Worm (Caenorhabditis elegans) whole organism, L4/young adult: ENCODE results near the gene lron-12.

Experiments
- W03F9.2 ChIP-seq: fragments of 150-350 bp; optimal IDR thresholded peaks from 2 replicates; lab custom pipeline; 2014; ENCODE audit warnings: missing biosample characterization, missing genetic modification characterization
- dao-5 ChIP-seq: sonication (generic microtip); optimal IDR thresholded peaks from 2 replicates; lab custom pipeline; 2016; ENCODE audit warnings: missing genotype, missing genetic modification characterization, moderate library complexity, missing compliant biosample characterization
- him-1 ChIP-seq: sonication (generic microtip); optimal IDR thresholded peaks from 2 replicates; lab custom pipeline; 2016; ENCODE audit warnings: missing genotype, missing genetic modification reagents, missing genetic modification characterization, missing compliant biosample characterization

The lron-12 gene

ce11 chrIII:12119625-12120024, 1.3 kb upstream of the lron-12 start:
- TF ChIP-seq dao-5 (tag; lab: Kevin White, UChicago) (no peak), W03F9.2 (tag; lab: Kevin White, UChicago) (no peak), him-1 (no peak)

- TF ChIP-seq him-1 (no peak), dao-5 (tag; lab: Kevin White, UChicago) (no peak), W03F9.2 (tag; lab: Kevin White, UChicago) (no peak)
Observed at ce11 chrIII:12107441-12107840, 10.8 kb downstream of the lron-12 start, which contains the start of the genes cest-12 and lonp-2. cest-12 (minus strand) TSS chrIII:12107541. lonp-2 (plus strand) TSS chrIII:12107774.

- TF ChIP-seq W03F9.2 (tag; lab: Kevin White, UChicago) (no peak), dao-5 (tag; lab: Kevin White, UChicago) (no peak), him-1 (no peak)
Observed at ce11 chrIII:12094158-12094856, 24.0 kb downstream of the lron-12 start.

- TF ChIP-seq W03F9.2 (tag; lab: Kevin White, UChicago) = no peak
Observed at ce11 chrIII:12092595-12092994, 25.7 kb downstream of the lron-12 start.

ce11 chrIII:12087564-12087963, 30.7 kb downstream of the lron-12 start:
- no peak for TF ChIP-seq him-1
- TF ChIP-seq W03F9.2 (tag; lab: Kevin White, UChicago) = no peak
- no peak for TF ChIP-seq dao-5 (tag; lab: Kevin White, UChicago)

- TF ChIP-seq W03F9.2 (tag; lab: Kevin White, UChicago) (no peak), him-1 (no peak), dao-5 (tag; lab: Kevin White, UChicago) (no peak)
Observed at ce11 chrIII:12084749-12085307, 33.5 kb downstream of the lron-12 start.

- TF ChIP-seq W03F9.2 (tag; lab: Kevin White, UChicago) (no peak), dao-5 (tag; lab: Kevin White, UChicago) (no peak), him-1 (no peak)
Observed at ce11 chrIII:12084216-12084615, 34.1 kb downstream of the lron-12 start, which contains the start of gene nob-1. nob-1 (minus strand) TSS chrIII:12084316.

ce11 chrIII:12081992-12082628, 36.2 kb downstream of the lron-12 start:
- TF ChIP-seq him-1 = no peak
- TF ChIP-seq dao-5 (tag; lab: Kevin White, UChicago) = no peak
- no peak for TF ChIP-seq W03F9.2 (tag; lab: Kevin White, UChicago)

ce11 chrIII:12077456-12077855, 40.8 kb downstream of the lron-12 start, which contains the start of gene php-3:
php-3 (minus strand) TSS chrIII:12077556.
- TF ChIP-seq dao-5 (tag; lab: Kevin White, UChicago) = no peak
- TF ChIP-seq him-1 = no peak
- TF ChIP-seq W03F9.2 (tag; lab: Kevin White, UChicago) = no peak

- TF ChIP-seq W03F9.2 (tag; lab: Kevin White, UChicago) (no peak), dao-5 (tag; lab: Kevin White, UChicago) (no peak), him-1 (no peak)
Observed at ce11 chrIII:12067736-12068135, 50.5 kb downstream of the lron-12 start.
